Fruit fly (Drosophila melanogaster): ENCODE data around the gene Vm26Aa.

Gene Vm26Aa

DNA sequence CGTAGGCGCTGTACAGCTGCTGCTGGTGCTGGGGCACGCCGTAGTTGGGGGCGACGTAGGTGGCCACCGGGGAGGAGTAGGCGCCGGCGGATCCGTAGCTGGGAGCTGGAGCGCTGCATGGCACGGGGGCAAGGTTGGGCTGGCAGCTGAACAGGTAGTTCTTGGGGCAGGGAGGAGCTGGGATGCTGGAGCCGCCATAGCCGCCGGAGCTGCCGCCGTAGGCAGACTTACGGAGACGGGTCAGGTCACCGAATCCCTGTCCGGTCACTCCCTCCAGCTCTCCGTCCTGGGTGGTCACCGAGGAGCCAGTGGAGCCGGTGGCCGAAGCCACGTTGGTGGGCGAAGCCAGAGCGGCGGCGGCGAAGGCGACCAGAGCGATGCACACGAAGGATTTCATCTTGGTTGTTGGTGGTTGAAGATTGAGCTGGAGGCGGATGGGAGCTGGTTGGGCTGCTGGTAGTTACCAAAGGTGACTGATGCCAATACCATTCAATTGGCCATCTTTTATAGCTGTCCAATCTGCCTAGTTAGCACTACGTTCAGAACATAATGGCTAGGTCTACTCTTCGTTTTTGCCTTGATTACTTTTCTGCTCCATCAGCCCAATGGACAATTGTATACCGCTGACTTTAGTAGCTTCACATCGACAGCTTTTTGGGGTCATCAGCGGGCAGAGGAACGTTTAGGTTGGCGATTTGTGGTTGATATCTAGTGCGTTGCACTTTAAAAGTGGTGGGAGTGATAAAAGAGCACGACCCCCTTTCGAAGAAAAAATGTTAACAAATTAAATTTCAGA lies at the start of gene Vm26Aa:
TSS of gene Vm26Aa (minus strand) at position 478 of the 796 bp plus-strand sequence.
- no peak for TF ChIP-seq Ets21C (GFP tag; optimal IDR thresholded peaks at IDR 0.05)
- TF ChIP-seq Eip75B (GFP tag; optimal IDR thresholded peaks at IDR 0.05), result no peak
- TF ChIP-seq CG34406 (GFP tag; optimal IDR thresholded peaks at IDR 0.05), result no peak
- no peak for TF ChIP-seq Sox15 (GFP tag; optimal IDR thresholded peaks at IDR 0.05)
- no peak for TF ChIP-seq achi (GFP tag; optimal IDR thresholded peaks at IDR 0.05)
- no peak for TF ChIP-seq Eip93F (GFP tag; optimal IDR thresholded peaks at IDR 0.05)
- TF ChIP-seq Gug (GFP tag; IDR thresholded peaks at IDR 0.05), result no peak
- TF ChIP-seq ss (GFP tag; optimal IDR thresholded peaks at IDR 0.05), result no peak
- TF ChIP-seq fd85E (GFP tag; optimal IDR thresholded peaks at IDR 0.05), result no peak
- no peak for TF ChIP-seq esn (GFP tag; optimal IDR thresholded peaks at IDR 0.05)
- TF ChIP-seq cyc (GFP tag; optimal IDR thresholded peaks at IDR 0.05), result no peak
- no peak for TF ChIP-seq lz (GFP tag; optimal IDR thresholded peaks at IDR 0.05)
- no peak for TF ChIP-seq dsx (GFP tag; optimal IDR thresholded peaks at IDR 0.05; ENCODE audit: poor library complexity, severe bottlenecking)
- no peak for TF ChIP-seq CG8319 (GFP tag; optimal IDR thresholded peaks at IDR 0.05)
- TF ChIP-seq CG3919 (GFP tag; optimal IDR thresholded peaks at IDR 0.05), result no peak
- TF ChIP-seq OdsH (GFP tag; optimal IDR thresholded peaks at IDR 0.05), result no peak

dm6 chr2L:6006508-6007232 lies 46.5 kb upstream of the Vm26Aa start, which contains the start of gene Gal:
TSS of gene Gal (minus strand) at chr2L:6006827.
- TF ChIP-seq Lpt (GFP tag; optimal IDR thresholded peaks at IDR 0.05), result no peak
- TF ChIP-seq Sox15 (GFP tag; optimal IDR thresholded peaks at IDR 0.05), result no peak
- TF ChIP-seq cyc (GFP tag; optimal IDR thresholded peaks at IDR 0.05), result no peak
- no peak for TF ChIP-seq CG34406 (GFP tag; optimal IDR thresholded peaks at IDR 0.05)
- no peak for TF ChIP-seq CG8119 (GFP tag; IDR thresholded peaks at IDR 0.05)
- no peak for TF ChIP-seq CG9139 (GFP tag; optimal IDR thresholded peaks at IDR 0.05)
- peak; percentile 73 for TF ChIP-seq svp (GFP tag)
- TF ChIP-seq CG15336 (GFP tag; IDR thresholded peaks at IDR 0.05), result 0 out of 2 replicates have a peak, but pooled peaks have one; percentile 29
- TF ChIP-seq dsx (GFP tag; optimal IDR thresholded peaks at IDR 0.05; ENCODE audit: poor library complexity, severe bottlenecking), result no peak
- no peak for TF ChIP-seq Sox14 (GFP tag; optimal IDR thresholded peaks at IDR 0.05)
- no peak for TF ChIP-seq net (GFP tag; optimal IDR thresholded peaks at IDR 0.05)

DNA sequence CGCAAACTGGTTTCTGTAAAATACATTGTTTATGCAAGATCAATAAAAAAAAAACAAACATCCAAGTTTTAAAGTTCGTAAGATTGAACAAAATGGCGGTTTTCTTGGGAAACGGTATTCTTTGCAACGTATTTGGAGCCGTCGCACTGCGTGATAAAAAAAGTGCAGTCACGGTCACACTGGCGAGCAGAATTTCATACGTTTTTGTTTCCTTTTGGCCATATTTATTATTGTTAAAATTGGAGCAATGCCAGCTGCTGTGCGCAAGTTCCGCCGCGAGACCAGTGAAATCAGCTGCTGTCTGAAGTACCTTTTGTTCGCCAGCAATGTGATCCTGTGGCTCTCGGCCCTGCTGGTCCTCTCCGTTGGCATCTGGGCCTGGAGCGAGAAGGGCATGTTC lies 39.9 kb upstream of the Vm26Aa start, which contains the start of gene Tsp26A:
TSS of gene Tsp26A (plus strand) at position 164 of the 400 bp plus-strand sequence.
- TF ChIP-seq Eip78C (GFP tag) (peak; percentile 41), CG6792 (GFP tag; optimal IDR thresholded peaks at IDR 0.05) (no peak), esn (GFP tag; optimal IDR thresholded peaks at IDR 0.05) (peak; percentile 9), topi (GFP tag; optimal IDR thresholded peaks at IDR 0.05) (no peak), Ets96B (tag; optimal IDR thresholded peaks at IDR 0.05) (no peak), eg (GFP tag; IDR thresholded peaks at IDR 0.05) (no peak), Lpt (GFP tag; optimal IDR thresholded peaks at IDR 0.05) (no peak)

DNA sequence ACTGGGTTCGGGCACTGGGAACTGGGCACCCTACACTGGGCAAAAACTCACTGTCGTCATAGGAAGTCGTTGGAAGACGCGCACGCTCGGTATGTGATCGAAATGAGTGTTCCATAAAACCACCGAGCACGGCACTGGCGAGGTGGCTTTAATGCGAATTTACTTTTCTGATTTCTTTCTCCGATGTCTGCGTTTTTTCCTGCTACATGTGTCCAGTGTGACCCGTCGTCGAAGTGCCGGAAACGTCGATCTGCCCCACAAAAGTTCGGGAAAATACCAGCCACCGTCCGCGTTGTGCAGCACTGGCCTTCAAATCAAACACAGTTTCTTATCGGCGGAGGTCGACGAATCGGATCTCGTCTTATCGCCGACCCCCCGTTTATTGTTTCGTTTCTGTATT lies 39.1 kb upstream of the Vm26Aa start, which contains the start of gene Kdm5:
TSS of gene Kdm5 (minus strand) at position 255 of the 400 bp plus-strand sequence.
- TF ChIP-seq CG15336 (GFP tag; IDR thresholded peaks at IDR 0.05) (peak; percentile 45; the same call in 1 of the 2 replicates), Lpt (GFP tag; optimal IDR thresholded peaks at IDR 0.05) (no peak), esn (GFP tag; optimal IDR thresholded peaks at IDR 0.05) (peak; percentile 23), cyc (GFP tag; optimal IDR thresholded peaks at IDR 0.05) (no peak), Eip78C (GFP tag) (peak; percentile 43), CG6792 (GFP tag; optimal IDR thresholded peaks at IDR 0.05) (no peak), Sox14 (GFP tag; optimal IDR thresholded peaks at IDR 0.05) (peak; percentile 41), vri (GFP tag; optimal IDR thresholded peaks at IDR 0.05) (peak; percentile 28), ss (GFP tag; optimal IDR thresholded peaks at IDR 0.05) (peak in 1 of 2 experiments; percentile 7), CG9139 (GFP tag; optimal IDR thresholded peaks at IDR 0.05) (no peak), CG10669 (GFP tag; optimal IDR thresholded peaks at IDR 0.05) (no peak), CG6163 (GFP tag; IDR thresholded peaks at IDR 0.05) (0 out of 3 replicates have a peak, but pooled peaks have one; percentile 16), CG31627 (GFP tag; optimal IDR thresholded peaks at IDR 0.05) (no peak), CG11902 (GFP tag; optimal IDR thresholded peaks at IDR 0.05) (no peak), Eip75B (GFP tag; optimal IDR thresholded peaks at IDR 0.05) (peak; percentile 17), eg (GFP tag; IDR thresholded peaks at IDR 0.05) (peak; percentile 41; the same call in 1 of the 3 replicates), CG6854 (GFP tag; optimal IDR thresholded peaks at IDR 0.05) (peak; percentile 20), Met (GFP tag; optimal IDR thresholded peaks at IDR 0.05) (peak; percentile 17), CG8119 (GFP tag; IDR thresholded peaks at IDR 0.05) (0 out of 3 replicates have a peak, but pooled peaks have one; percentile 26), OdsH (GFP tag; optimal IDR thresholded peaks at IDR 0.05) (no peak), dac (GFP tag; optimal IDR thresholded peaks at IDR 0.05) (no peak), svp (GFP tag) (peak; percentile 96)

All from whole organism, prepupa.